Worm (Caenorhabditis elegans) whole organism, L1 larva: ENCODE results near the gene snf-9.

Experiments used
- aha-1 ChIP-seq: fragments of 150-350 bp; optimal IDR thresholded peaks from 2 replicates; lab custom pipeline; 2014; ENCODE audit warnings: missing biosample characterization, missing genetic modification characterization
- blmp-1 ChIP-seq: fragments of 150-350 bp; optimal IDR thresholded peaks from 2 replicates; lab custom pipeline; 2014; ENCODE audit warnings: missing biosample characterization, missing genetic modification characterization
- ceh-63 ChIP-seq: fragments of 200-800 bp; sonication (Bioruptor generic); optimal IDR thresholded peaks from 2 replicates; lab custom pipeline; 2018; ENCODE audit warnings: mild to moderate bottlenecking, missing genetic modification characterization, missing compliant biosample characterization
- ceh-8 ChIP-seq: fragments of 200-800 bp; sonication (Bioruptor generic); optimal IDR thresholded peaks from 2 replicates; lab custom pipeline; 2018; ENCODE audit warnings: mild to moderate bottlenecking, missing genetic modification characterization, moderate library complexity, missing compliant biosample characterization
- ceh-82 ChIP-seq, 3 experiments: fragments of 150-350 bp in 1 of 3; sonication (generic microtip) in 2 of 3; optimal IDR thresholded peaks; 2 replicates each; lab custom pipeline; 2014 to 2017; ENCODE audit warnings: missing biosample characterization in 3 of 3, missing genetic modification characterization in 3 of 3
- ceh-88 ChIP-seq: fragments of 200-800 bp; sonication (Bioruptor generic); IDR thresholded peaks from 2 replicates; pipeline ENCODE4 v1.3.6; 2022; ENCODE audit warnings: missing genetic modification characterization, missing compliant biosample characterization
- dpl-1 ChIP-seq, 3 experiments: fragments of 150-350 bp in 2 of 3; sonication (generic microtip) in 1 of 3; optimal IDR thresholded peaks; 2 replicates each; lab custom pipeline; 2014 to 2017; ENCODE audit warnings: missing biosample characterization in 3 of 3, missing genetic modification characterization in 3 of 3, missing genetic modification reagents in 3 of 3
- dsc-1 ChIP-seq: sonication (generic microtip); optimal IDR thresholded peaks from 2 replicates; lab custom pipeline; 2016; ENCODE audit warnings: mild to moderate bottlenecking, missing genetic modification characterization, missing compliant biosample characterization
- efl-1 ChIP-seq, 4 experiments: fragments of 150-350 bp; optimal IDR thresholded peaks in 3 of 4; peaks in 1 of 4; 1 replicate in 1 of 4; 2 replicates in 3 of 4; lab custom pipeline; 2014; ENCODE audit warnings: missing biosample characterization in 2 of 4, missing genetic modification characterization in 2 of 4, missing genetic modification reagents in 2 of 4
- elt-2 ChIP-seq: sonication (generic microtip); optimal IDR thresholded peaks from 2 replicates; lab custom pipeline; 2016; ENCODE audit warnings: missing genetic modification characterization, mild to moderate bottlenecking, inconsistent platforms, missing compliant biosample characterization, missing genetic modification reagents
- fkh-8 ChIP-seq: sonication (generic microtip); optimal IDR thresholded peaks from 2 replicates; lab custom pipeline; 2016; ENCODE audit warnings: mild to moderate bottlenecking, missing genetic modification characterization, missing compliant biosample characterization
- grh-1 ChIP-seq: fragments of 200-800 bp; sonication (Bioruptor generic); IDR thresholded peaks from 2 replicates; pipeline ENCODE4 v1.3.6; 2022; ENCODE audit warnings: missing genetic modification reagents, missing genetic modification characterization, missing compliant biosample characterization
- hpl-2 ChIP-seq: fragments of 150-350 bp; optimal IDR thresholded peaks from 2 replicates; lab custom pipeline; 2014; ENCODE audit warnings: missing biosample characterization, missing genetic modification reagents, missing genetic modification characterization
- jun-1 ChIP-seq: fragments of 150-350 bp; optimal IDR thresholded peaks from 2 replicates; lab custom pipeline; 2014; ENCODE audit warnings: missing biosample characterization, missing genetic modification reagents, missing genetic modification characterization
- lin-13 ChIP-seq: fragments of 150-350 bp; optimal IDR thresholded peaks from 2 replicates; lab custom pipeline; 2014; ENCODE audit warnings: missing biosample characterization, missing genetic modification reagents, missing genetic modification characterization
- lin-15B ChIP-seq: fragments of 150-350 bp; sonication (generic microtip); optimal IDR thresholded peaks from 3 replicates; lab custom pipeline; 2014; ENCODE audit warnings: missing biosample characterization, missing genetic modification characterization
- mab-9 ChIP-seq: fragments of 200-800 bp; sonication (Bioruptor generic); IDR thresholded peaks from 2 replicates; pipeline ENCODE4 v1.3.6; 2022; ENCODE audit warnings: missing genetic modification reagents, missing genetic modification characterization, missing compliant biosample characterization
- nhr-11 ChIP-seq: fragments of 150-350 bp; optimal IDR thresholded peaks from 2 replicates; lab custom pipeline; 2014; ENCODE audit warnings: missing biosample characterization, missing genetic modification characterization
- nhr-20 ChIP-seq: sonication (generic microtip); optimal IDR thresholded peaks from 2 replicates; lab custom pipeline; 2016; ENCODE audit warnings: mild to moderate bottlenecking, missing genetic modification characterization, missing compliant biosample characterization
- nhr-47 ChIP-seq: sonication (generic microtip); optimal IDR thresholded peaks from 2 replicates; lab custom pipeline; 2016; ENCODE audit warnings: mild to moderate bottlenecking, missing genetic modification characterization, moderate library complexity, missing compliant biosample characterization
- pag-3 ChIP-seq: sonication (generic microtip); optimal IDR thresholded peaks from 2 replicates; lab custom pipeline; 2017; ENCODE audit warnings: missing genetic modification characterization, mild to moderate bottlenecking, missing compliant biosample characterization, antibody characterized with exemption, borderline replicate concordance; ENCODE audit not compliant: insufficient read depth
- pqm-1 ChIP-seq: sonication (generic microtip); optimal IDR thresholded peaks from 3 replicates; lab custom pipeline; 2017; ENCODE audit warnings: missing biosample characterization, missing genetic modification characterization
- rnt-1 ChIP-seq: sonication (generic microtip); optimal IDR thresholded peaks from 2 replicates; lab custom pipeline; 2016; ENCODE audit warnings: mild to moderate bottlenecking, missing genetic modification characterization, moderate library complexity, missing compliant biosample characterization
- swsn-7 ChIP-seq: sonication (generic microtip); optimal IDR thresholded peaks from 2 replicates; lab custom pipeline; 2016; ENCODE audit warnings: missing genetic modification characterization, missing compliant biosample characterization
- tlp-1 ChIP-seq: fragments of 150-350 bp; optimal IDR thresholded peaks from 2 replicates; lab custom pipeline; 2014; ENCODE audit warnings: missing biosample characterization, missing genetic modification characterization
- unc-130 ChIP-seq: fragments of 150-350 bp; optimal IDR thresholded peaks from 2 replicates; lab custom pipeline; 2017; ENCODE audit warnings: missing biosample characterization, missing genetic modification characterization, inconsistent platforms
- unc-86 ChIP-seq: sonication (generic microtip); optimal IDR thresholded peaks from 2 replicates; lab custom pipeline; 2016; ENCODE audit warnings: missing genetic modification characterization, missing compliant biosample characterization
- vab-15 ChIP-seq: sonication (generic microtip); optimal IDR thresholded peaks from 2 replicates; lab custom pipeline; 2017; ENCODE audit warnings: missing genotype, mild to moderate bottlenecking, missing genetic modification characterization, missing compliant biosample characterization
- xbp-1 ChIP-seq: sonication (generic microtip); optimal IDR thresholded peaks from 2 replicates; lab custom pipeline; 2016; ENCODE audit warnings: missing genetic modification characterization, missing compliant biosample characterization

snf-9 gene

ce11 chrIV:17338920-17339510, 27.1 kb downstream of the snf-9 start, which contains the start of gene C49C3.10:
Gene C49C3.10, minus strand, starts transcription at chrIV:17338970.
- TF ChIP-seq dpl-1 (GFP tag; optimal IDR thresholded peaks at IDR 0.05; lab: Kevin White, UChicago) (no peak), fkh-8 (tag; lab: Kevin White, UChicago) (no peak), tlp-1 (tag; lab: Kevin White, UChicago) (peak; percentile 14), ceh-8 (GFP tag; lab: Kevin White, UChicago) (no peak), pqm-1 (tag; lab: Kevin White, UChicago) (peak; percentile 23), jun-1 (tag; lab: Kevin White, UChicago) (peak; percentile 76), elt-2 (tag; lab: Kevin White, UChicago) (peak; percentile 87), ceh-82 (tag; optimal IDR thresholded peaks at IDR 0.05; lab: Kevin White, UChicago) (no peak), lin-15B (no peak)

DNA sequence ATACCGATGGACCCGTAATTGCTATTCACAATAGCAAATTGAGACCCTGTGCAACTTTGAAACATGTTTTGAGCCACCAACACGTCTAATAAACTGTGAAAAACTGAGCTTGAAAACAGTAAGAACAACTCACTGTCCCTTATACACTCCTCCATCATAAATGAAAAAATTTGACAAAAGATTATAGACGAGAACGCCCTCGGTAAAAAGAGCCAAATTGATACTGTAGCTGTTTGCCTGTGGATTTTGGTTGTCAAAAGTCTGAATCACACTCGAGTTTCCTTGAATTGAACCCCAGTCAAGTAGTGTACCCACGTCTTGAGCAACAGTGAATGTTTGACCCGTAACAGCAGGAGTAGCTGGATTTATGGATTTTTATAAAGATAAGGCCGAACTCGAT, 29.1 kb downstream of the snf-9 start:
- TF ChIP-seq ceh-88 (GFP tag; lab: Robert Waterston, UW), result no peak
- TF ChIP-seq nhr-11 (tag; lab: Kevin White, UChicago), result no peak
- TF ChIP-seq xbp-1, result no peak
- TF ChIP-seq hpl-2 (GFP tag; lab: Kevin White, UChicago), result no peak
- TF ChIP-seq lin-13 (GFP tag; lab: Kevin White, UChicago), result no peak
- TF ChIP-seq nhr-47 (tag; lab: Kevin White, UChicago), result no peak
- TF ChIP-seq dsc-1 (tag; lab: Kevin White, UChicago), result no peak

ce11 chrIV:17342179-17342578, 30.2 kb downstream of the snf-9 start, which contains the start of gene C49C3.9:
Gene C49C3.9, minus strand, starts transcription at chrIV:17342314.
- TF ChIP-seq tlp-1 (tag; lab: Kevin White, UChicago) (no peak), pqm-1 (tag; lab: Kevin White, UChicago) (peak; percentile 21), elt-2 (tag; lab: Kevin White, UChicago) (peak; percentile 85)
- TF ChIP-seq, all 84 proteins: peak for 2

DNA sequence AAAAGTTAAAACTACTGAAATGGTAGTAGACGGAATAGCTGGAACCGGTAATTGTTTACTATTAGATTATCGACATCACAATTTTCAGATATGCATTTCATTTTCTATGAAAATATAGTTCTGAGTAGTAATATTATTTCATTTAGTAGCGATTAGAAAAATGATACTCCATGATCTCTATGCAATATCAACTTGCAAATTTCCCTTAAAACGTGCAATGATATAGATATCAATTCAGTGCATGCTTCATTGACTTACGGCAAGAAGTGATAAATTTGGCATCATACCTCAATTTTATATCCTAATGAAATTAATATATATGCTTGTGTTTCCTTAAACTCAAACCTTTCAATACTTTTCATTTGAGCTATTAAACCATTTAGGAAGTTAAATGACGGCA, 30.7 kb downstream of the snf-9 start, which contains the start of gene C49C3.21:
Gene C49C3.21, plus strand, starts transcription at position 301 of the 400 bp plus-strand sequence.
- no peak for TF ChIP-seq dsc-1 (tag; lab: Kevin White, UChicago)
- TF ChIP-seq ceh-82 (tag; optimal IDR thresholded peaks at IDR 0.05; lab: Kevin White, UChicago), result no peak
- no peak for TF ChIP-seq mab-9
- no peak for TF ChIP-seq efl-1 (optimal IDR thresholded peaks at IDR 0.05; lab: Kevin White, UChicago)
- TF ChIP-seq efl-1 (GFP tag; optimal IDR thresholded peaks at IDR 0.05 in 1 of 2; lab: Kevin White, UChicago), result no peak

- TF ChIP-seq rnt-1 (tag; lab: Kevin White, UChicago) (no peak), aha-1 (no peak), fkh-8 (tag; lab: Kevin White, UChicago) (no peak), nhr-20 (tag; lab: Kevin White, UChicago) (no peak), vab-15 (tag; lab: Kevin White, UChicago) (no peak), xbp-1 (no peak), dsc-1 (tag; lab: Kevin White, UChicago) (no peak), unc-130 (tag; lab: Kevin White, UChicago) (no peak), unc-86 (no peak), blmp-1 (tag; lab: Kevin White, UChicago) (no peak), grh-1 (GFP tag; lab: Robert Waterston, UW) (no peak), pag-3 (tag; lab: Kevin White, UChicago) (no peak), ceh-63 (GFP tag; lab: Kevin White, UChicago) (no peak), swsn-7 (tag; lab: Kevin White, UChicago) (no peak), efl-1 (optimal IDR thresholded peaks at IDR 0.05; lab: Kevin White, UChicago) (no peak), efl-1 (GFP tag; optimal IDR thresholded peaks at IDR 0.05 in 1 of 2; lab: Kevin White, UChicago) (no peak)
Measured at ce11 chrIV:17343482-17343881, 31.5 kb downstream of the snf-9 start, which contains the start of gene C49C3.11. Gene C49C3.11, plus strand, starts transcription at chrIV:17343782.
